Worm (Caenorhabditis elegans) whole organism, young adult: ENCODE results near the gene best-5.

Source experiments
- B0019.2 ChIP-seq: fragments of 200-800 bp; sonication (Bioruptor generic); conservative IDR thresholded peaks from 2 replicates; pipeline ENCODE4 v1.3.6; 2022; ENCODE audit warnings: missing genetic modification reagents, missing genetic modification characterization, missing compliant biosample characterization
- B0336.3 ChIP-seq: fragments of 200-800 bp; sonication (Bioruptor generic); IDR thresholded peaks from 2 replicates; pipeline ENCODE4 v1.3.6; 2022; ENCODE audit warnings: missing genetic modification characterization, missing compliant biosample characterization
- D2030.7 ChIP-seq: fragments of 200-800 bp; sonication (Bioruptor generic); IDR thresholded peaks from 2 replicates; pipeline ENCODE4 v1.3.6; 2022; ENCODE audit warnings: missing genetic modification reagents, missing genetic modification characterization, missing compliant biosample characterization
- F10E7.11 ChIP-seq: sonication (generic microtip); optimal IDR thresholded peaks from 2 replicates; lab custom pipeline; 2017; ENCODE audit warnings: mild to moderate bottlenecking, missing genetic modification characterization, moderate library complexity, missing compliant biosample characterization
- F33H1.4 ChIP-seq: fragments of 200-800 bp; sonication (Bioruptor generic); IDR thresholded peaks from 2 replicates; pipeline ENCODE4 v1.3.6; 2022; ENCODE audit warnings: missing genetic modification reagents, missing genetic modification characterization, missing compliant biosample characterization
- F39B2.1 ChIP-seq: fragments of 200-800 bp; sonication (Bioruptor generic); IDR thresholded peaks from 2 replicates; pipeline ENCODE4 v1.3.6; 2022; ENCODE audit warnings: missing genetic modification reagents, missing genetic modification characterization, missing compliant biosample characterization
- F49E8.2 ChIP-seq: sonication (generic microtip); optimal IDR thresholded peaks from 3 replicates; lab custom pipeline; 2017; ENCODE audit warnings: missing genetic modification characterization, mild to moderate bottlenecking, missing compliant biosample characterization, antibody characterized with exemption, moderate library complexity; ENCODE audit not compliant: insufficient read depth
- F57C9.4 ChIP-seq: sonication (generic microtip); optimal IDR thresholded peaks from 2 replicates; lab custom pipeline; 2017; ENCODE audit warnings: mild to moderate bottlenecking, missing genetic modification characterization, missing compliant biosample characterization
- T07F8.4 ChIP-seq: sonication (generic microtip); optimal IDR thresholded peaks from 2 replicates; lab custom pipeline; 2016; ENCODE audit warnings: mild to moderate bottlenecking, missing genetic modification characterization, moderate library complexity, missing compliant biosample characterization
- T26A5.8 ChIP-seq: sonication (generic microtip); optimal IDR thresholded peaks from 2 replicates; lab custom pipeline; 2016; ENCODE audit warnings: missing genetic modification characterization, missing compliant biosample characterization
- Y56A3A.18 ChIP-seq: fragments of 200-800 bp; sonication (Bioruptor generic); IDR thresholded peaks from 2 replicates; pipeline ENCODE4 v1.3.6; 2022; ENCODE audit warnings: missing genetic modification reagents, missing genetic modification characterization, missing compliant biosample characterization
- Y79H2A.3 ChIP-seq: fragments of 200-800 bp; sonication (Bioruptor generic); conservative IDR thresholded peaks from 2 replicates; pipeline ENCODE4 v1.3.6; 2022; ENCODE audit warnings: missing genetic modification reagents, missing genetic modification characterization, missing compliant biosample characterization
- ZK185.1 ChIP-seq: sonication (generic microtip); optimal IDR thresholded peaks from 2 replicates; lab custom pipeline; 2016; ENCODE audit warnings: mild to moderate bottlenecking, missing genetic modification characterization, missing compliant biosample characterization; ENCODE audit not compliant: poor library complexity, severe bottlenecking
- ama-1 ChIP-seq, 3 experiments: fragments of 150-350 bp in 1 of 3; sonication (generic microtip) in 2 of 3; optimal IDR thresholded peaks; 2 replicates each; lab custom pipeline; 2014 to 2018; ENCODE audit warnings: missing biosample characterization in 2 of 3, missing genetic modification characterization in 2 of 3, missing genetic modification reagents in 2 of 3
- atf-7 ChIP-seq: sonication (generic microtip); optimal IDR thresholded peaks from 2 replicates; lab custom pipeline; 2017; ENCODE audit warnings: mild to moderate bottlenecking, missing genetic modification characterization, missing compliant biosample characterization
- ccch-3 ChIP-seq: fragments of 200-800 bp; sonication (Bioruptor generic); optimal IDR thresholded peaks from 2 replicates; lab custom pipeline; 2018; ENCODE audit warnings: mild to moderate bottlenecking, missing genetic modification characterization, missing compliant biosample characterization
- ceh-40 ChIP-seq: fragments of 200-800 bp; sonication (Bioruptor generic); IDR thresholded peaks from 2 replicates; pipeline ENCODE4 v1.3.6; 2022; ENCODE audit warnings: missing genetic modification characterization, missing compliant biosample characterization
- egl-44 ChIP-seq: fragments of 200-800 bp; sonication (Bioruptor generic); IDR thresholded peaks from 2 replicates; pipeline ENCODE4 v1.3.6; 2022; ENCODE audit warnings: missing genetic modification reagents, missing genetic modification characterization, missing compliant biosample characterization
- ekl-4 ChIP-seq: fragments of 200-800 bp; sonication (Bioruptor generic); IDR thresholded peaks from 2 replicates; pipeline ENCODE4 v1.3.6; 2022; ENCODE audit warnings: missing genetic modification reagents, missing genetic modification characterization, missing compliant biosample characterization
- fkh-3 ChIP-seq: sonication (generic microtip); optimal IDR thresholded peaks from 2 replicates; lab custom pipeline; 2016; ENCODE audit warnings: mild to moderate bottlenecking, missing genetic modification characterization, missing compliant biosample characterization
- gei-17 ChIP-seq: fragments of 200-800 bp; sonication (Bioruptor generic); optimal IDR thresholded peaks from 2 replicates; lab custom pipeline; 2018; ENCODE audit warnings: mild to moderate bottlenecking, missing genetic modification characterization, missing compliant biosample characterization
- him-1 ChIP-seq: sonication (generic microtip); optimal IDR thresholded peaks from 2 replicates; lab custom pipeline; 2016; ENCODE audit warnings: missing genotype, missing genetic modification reagents, missing genetic modification characterization, missing compliant biosample characterization
- lin-54 ChIP-seq: fragments of 200-800 bp; sonication (Bioruptor generic); optimal IDR thresholded peaks from 2 replicates; lab custom pipeline; 2018; ENCODE audit warnings: mild to moderate bottlenecking, missing genetic modification characterization, missing compliant biosample characterization
- madf-6 ChIP-seq: fragments of 200-800 bp; sonication (Bioruptor generic); IDR thresholded peaks from 2 replicates; pipeline ENCODE4 v1.3.6; 2022; ENCODE audit warnings: missing genetic modification reagents, missing genetic modification characterization, missing compliant biosample characterization
- madf-8 ChIP-seq: fragments of 200-800 bp; sonication (Bioruptor generic); conservative IDR thresholded peaks from 2 replicates; pipeline ENCODE4 v1.3.6; 2022; ENCODE audit warnings: missing genetic modification reagents, missing genetic modification characterization, missing compliant biosample characterization
- nhr-179 ChIP-seq: sonication (generic microtip); optimal IDR thresholded peaks from 2 replicates; lab custom pipeline; 2016; ENCODE audit warnings: mild to moderate bottlenecking, missing genetic modification characterization, missing compliant biosample characterization
- pha-4 ChIP-seq: fragments of 150-350 bp; sonication (generic microtip); optimal IDR thresholded peaks from 2 replicates; lab custom pipeline; 2014; ENCODE audit warnings: missing biosample characterization, missing genetic modification reagents, missing genetic modification characterization
- rec-8 ChIP-seq, 2 experiments: sonication (generic microtip); optimal IDR thresholded peaks; 2 replicates each; lab custom pipeline; 2016; ENCODE audit warnings: mild to moderate bottlenecking in 2 of 2, missing genetic modification characterization in 2 of 2, missing genetic modification reagents in 2 of 2, missing genotype in 2 of 2, missing biosample characterization in 1 of 2, missing compliant biosample characterization in 1 of 2, moderate library complexity in 1 of 2
- repo-1 ChIP-seq: sonication (generic microtip); optimal IDR thresholded peaks from 2 replicates; lab custom pipeline; 2017; ENCODE audit warnings: mild to moderate bottlenecking, missing genetic modification characterization, missing compliant biosample characterization
- sdz-38 ChIP-seq: sonication (generic microtip); optimal IDR thresholded peaks from 2 replicates; lab custom pipeline; 2016; ENCODE audit warnings: missing genotype, missing genetic modification characterization, missing compliant biosample characterization
- snpc-1.1 ChIP-seq: sonication (generic microtip); optimal IDR thresholded peaks from 2 replicates; lab custom pipeline; 2017; ENCODE audit warnings: missing genetic modification characterization, mild to moderate bottlenecking, missing compliant biosample characterization, antibody characterized with exemption, moderate library complexity, missing genotype, missing genetic modification reagents; ENCODE audit not compliant: insufficient read depth
- snpc-4 ChIP-seq, 5 experiments: fragments of 150-350 bp in 1 of 5; sonication (generic microtip) in 4 of 5; optimal IDR thresholded peaks; 2 replicates each; lab custom pipeline; 2014 to 2018; ENCODE audit warnings: missing genetic modification characterization in 5 of 5, missing biosample characterization in 3 of 5, antibody characterized with exemption in 2 of 5, mild to moderate bottlenecking in 2 of 5, missing compliant biosample characterization in 2 of 5, missing genotype in 2 of 5, moderate library complexity in 2 of 5, missing genetic modification reagents in 1 of 5
- sptf-2 ChIP-seq: fragments of 200-800 bp; sonication (Bioruptor generic); optimal IDR thresholded peaks from 2 replicates; lab custom pipeline; 2018; ENCODE audit warnings: mild to moderate bottlenecking, missing genetic modification characterization, missing compliant biosample characterization
- tbp1 ChIP-seq: fragments of 200-800 bp; sonication (Bioruptor generic); optimal IDR thresholded peaks from 2 replicates; lab custom pipeline; 2018; ENCODE audit warnings: mild to moderate bottlenecking, missing genetic modification characterization, missing compliant biosample characterization
- tlf-1 ChIP-seq: fragments of 200-800 bp; sonication (Bioruptor generic); optimal IDR thresholded peaks from 2 replicates; lab custom pipeline; 2018; ENCODE audit warnings: mild to moderate bottlenecking, missing genetic modification characterization, missing compliant biosample characterization
- xnd-1 ChIP-seq: sonication (generic microtip); optimal IDR thresholded peaks from 2 replicates; lab custom pipeline; 2016; ENCODE audit warnings: missing genotype, missing genetic modification reagents, missing genetic modification characterization, missing compliant biosample characterization
- ztf-25 ChIP-seq: fragments of 200-800 bp; sonication (Bioruptor generic); IDR thresholded peaks from 2 replicates; pipeline ENCODE4 v1.3.6; 2022; ENCODE audit warnings: missing genetic modification reagents, missing genetic modification characterization, missing compliant biosample characterization
- ztf-26 ChIP-seq: sonication (generic microtip); optimal IDR thresholded peaks from 2 replicates; lab custom pipeline; 2017; ENCODE audit warnings: missing genetic modification characterization, missing compliant biosample characterization

Gene best-5

ce11 chrIII:9717243-9717642, 27.2 kb upstream of the best-5 start (continued):
- TF ChIP-seq F49E8.2 (peak; percentile 67), Y56A3A.18 (GFP tag; lab: Robert Waterston, UW) (peak; percentile 78; the same call in 1 of the 2 replicates), T26A5.8 (tag; lab: Kevin White, UChicago) (no peak), tlf-1 (GFP tag; lab: Kevin White, UChicago) (peak; percentile 38), snpc-4 (GFP tag; optimal IDR thresholded peaks at IDR 0.05; lab: Kevin White, UChicago) (peak; percentile 98), snpc-4 (tag; optimal IDR thresholded peaks at IDR 0.05; lab: Kevin White, UChicago) (peak; percentile 98 to 100 (median 99)), ekl-4 (GFP tag; lab: Robert Waterston, UW) (no peak; the same call in none of the 2 replicates), atf-7 (tag; lab: Kevin White, UChicago) (peak; percentile 19), snpc-1.1 (peak; percentile 99), rec-8 (tag; optimal IDR thresholded peaks at IDR 0.05; lab: Kevin White, UChicago) (peak in 1 of 2 experiments; percentile 41), D2030.7 (GFP tag; lab: Robert Waterston, UW) (peak; percentile 87), F33H1.4 (GFP tag; lab: Robert Waterston, UW) (peak; percentile 64), F39B2.1 (GFP tag; lab: Robert Waterston, UW) (0 out of 2 replicates have a peak, but pooled peaks have one; percentile 55), F10E7.11 (peak; percentile 17), Y79H2A.3 (0 out of 2 replicates have a peak, but pooled peaks have one; percentile 26), B0336.3 (peak; percentile 87), tbp1 (GFP tag; lab: Kevin White, UChicago) (peak; percentile 81), F57C9.4 (tag; lab: Kevin White, UChicago) (peak; percentile 34), sptf-2 (GFP tag; lab: Kevin White, UChicago) (no peak), ZK185.1 (tag; lab: Kevin White, UChicago) (peak; percentile 72), lin-54 (GFP tag; lab: Kevin White, UChicago) (peak; percentile 65), B0019.2 (GFP tag; lab: Robert Waterston, UW) (no peak), ceh-40 (GFP tag; lab: Robert Waterston, UW) (no peak), madf-6 (GFP tag; lab: Robert Waterston, UW) (peak; percentile 92), him-1 (tag; lab: Kevin White, UChicago) (peak; percentile 97), repo-1 (tag; lab: Kevin White, UChicago) (peak; percentile 76), ama-1 (optimal IDR thresholded peaks at IDR 0.05; lab: Kevin White, UChicago) (peak; percentile 95), ama-1 (GFP tag; optimal IDR thresholded peaks at IDR 0.05; lab: Kevin White, UChicago) (no peak), xnd-1 (peak; percentile 62), ztf-26 (peak; percentile 46), madf-8 (GFP tag; lab: Robert Waterston, UW) (peak; percentile 37; the same call in 1 of the 2 replicates), sdz-38 (tag; lab: Kevin White, UChicago) (no peak), fkh-3 (no peak), gei-17 (GFP tag; lab: Kevin White, UChicago) (no peak)
- TF ChIP-seq, all 124 proteins: peak for 45

DNA sequence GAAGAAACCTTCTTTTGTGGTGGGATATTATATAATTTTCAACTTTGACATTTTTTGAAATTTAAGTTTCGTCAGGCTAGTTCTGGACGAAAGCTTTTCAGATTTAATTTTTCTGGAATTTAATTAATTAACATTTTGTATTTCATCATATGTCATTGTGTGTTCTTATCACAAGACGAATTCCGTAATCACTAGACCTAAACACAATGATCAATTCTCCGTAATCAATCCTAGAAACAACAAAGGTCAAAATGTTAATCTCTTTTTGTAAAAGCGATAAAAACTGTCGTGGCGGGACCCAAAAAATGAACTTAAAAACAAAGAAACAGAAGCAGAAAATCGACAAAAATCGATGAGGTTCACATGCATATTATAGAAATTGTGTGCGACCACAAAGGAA, 24.7 kb upstream of the best-5 start:
- TF ChIP-seq T07F8.4 (tag; lab: Kevin White, UChicago), result no peak
- TF ChIP-seq snpc-4 (GFP tag; optimal IDR thresholded peaks at IDR 0.05; lab: Kevin White, UChicago), result no peak
- no peak for TF ChIP-seq snpc-4 (tag; optimal IDR thresholded peaks at IDR 0.05; lab: Kevin White, UChicago)
- no peak for TF ChIP-seq egl-44 (GFP tag; lab: Robert Waterston, UW)
- no peak for TF ChIP-seq F57C9.4 (tag; lab: Kevin White, UChicago)
- no peak for TF ChIP-seq ztf-25 (GFP tag; lab: Robert Waterston, UW)
- no peak for TF ChIP-seq nhr-179 (tag; lab: Kevin White, UChicago)
- no peak for TF ChIP-seq ccch-3
- no peak for TF ChIP-seq pha-4 (tag; lab: Kevin White, UChicago)
